Fruit fly (Drosophila melanogaster) S2 (cell line): Measurements from ENCODE around the gene Ugt35C1.

Experiments used
- CG8478 ChIP-seq: fragments of >200 bp; optimal IDR thresholded peaks from 2 replicates; lab custom pipeline; 2018
- CTCF ChIP-seq, 2 experiments: fragments of >200 bp; optimal IDR thresholded peaks; 2 replicates each; lab custom pipeline; 2018

The Ugt35C1 gene

DNA sequence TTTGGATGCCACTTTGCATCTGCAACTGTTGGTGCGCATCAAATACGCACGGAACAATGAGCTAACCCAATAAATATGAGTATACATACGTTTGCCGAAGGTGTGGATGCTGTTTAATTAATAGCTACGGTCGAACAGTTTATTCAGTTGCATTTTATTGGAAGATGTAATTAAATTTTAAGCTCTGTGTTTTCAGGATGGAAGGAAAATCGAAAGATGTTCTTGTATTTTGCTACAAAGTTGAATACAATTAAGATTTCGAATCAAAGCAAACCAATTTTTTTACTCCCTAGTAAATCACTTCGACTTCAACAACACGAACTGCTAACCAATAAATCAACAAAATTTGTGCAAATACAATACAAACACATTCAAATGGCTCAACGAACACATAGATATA is 8.7 kb upstream of the Ugt35C1 start, which contains the start of gene mAcon2:
Gene mAcon2, plus strand, starts transcription at position 301 of the 400 bp plus-strand sequence.
- TF ChIP-seq CG8478 (lab: Kevin White, UChicago) (no peak), CTCF (optimal IDR thresholded peaks at IDR 0.05; lab: Kevin White, UChicago) (no peak)

DNA sequence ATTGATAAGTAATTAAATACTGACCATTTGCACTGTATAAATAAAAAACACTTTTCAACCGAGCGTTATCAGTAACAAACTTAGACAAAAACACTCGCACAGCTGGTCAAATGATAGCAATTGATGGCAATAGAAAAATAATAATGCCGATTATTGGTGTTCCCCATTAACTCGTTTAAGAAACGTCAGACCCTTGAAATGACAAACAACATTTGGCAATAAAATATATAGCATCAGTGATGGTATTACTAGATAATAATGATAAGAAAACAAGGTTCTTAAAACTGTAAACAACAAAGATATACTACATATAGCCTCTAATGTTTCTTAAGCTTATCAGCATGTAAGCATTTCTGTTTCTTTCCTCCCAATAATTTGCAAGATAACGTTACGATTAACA is 1.7 kb downstream of the Ugt35C1 start:
- TF ChIP-seq CTCF (optimal IDR thresholded peaks at IDR 0.05; lab: Kevin White, UChicago): no peak
- no peak for TF ChIP-seq CG8478 (lab: Kevin White, UChicago)

DNA sequence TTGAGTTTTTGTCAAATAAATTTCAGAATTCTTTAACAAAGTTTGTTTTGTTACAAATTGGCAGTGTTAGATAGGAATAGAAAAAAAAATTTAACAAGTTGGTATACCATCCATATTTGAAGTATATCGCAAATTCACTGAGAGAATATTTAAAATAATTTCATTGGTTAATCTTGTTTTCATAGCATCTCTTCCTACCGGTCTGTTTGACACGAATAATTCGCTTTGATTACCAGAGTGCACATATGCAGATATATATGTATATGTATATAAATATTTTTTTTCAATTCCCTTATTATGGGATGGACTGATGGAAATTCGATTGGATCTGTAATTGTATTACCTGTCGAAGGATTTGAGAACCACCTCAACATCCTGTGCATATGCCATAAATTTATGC is 12.5 kb downstream of the Ugt35C1 start, which contains the start of gene SdhCL:
Gene SdhCL, minus strand, starts transcription at position 101 of the 400 bp plus-strand sequence.
- TF ChIP-seq CTCF (optimal IDR thresholded peaks at IDR 0.05; lab: Kevin White, UChicago): no peak
- TF ChIP-seq CG8478 (lab: Kevin White, UChicago): no peak

DNA sequence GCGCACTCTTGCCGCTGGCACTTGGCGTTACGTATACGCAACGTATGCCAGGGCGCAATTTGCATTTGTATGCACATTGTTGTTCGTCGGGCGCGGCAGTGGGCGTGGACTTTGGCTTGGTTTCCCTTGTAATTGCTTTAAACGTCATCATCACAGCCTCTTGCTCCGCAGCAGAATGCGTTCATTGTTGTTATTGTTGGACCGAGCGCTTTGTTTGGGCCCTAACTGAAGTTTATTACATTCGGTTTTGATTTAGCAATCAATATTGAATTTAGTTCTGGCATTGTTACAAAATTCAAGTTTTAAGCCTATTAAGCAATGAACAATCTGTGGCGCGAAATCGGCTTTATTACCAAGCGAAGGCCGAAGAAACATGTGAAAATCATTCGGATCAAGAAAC is 40.0 kb downstream of the Ugt35C1 start, which contains the start of gene CG43449:
Gene CG43449, plus strand, starts transcription at position 301 of the 400 bp plus-strand sequence.
- TF ChIP-seq CG8478 (lab: Kevin White, UChicago): no peak
- TF ChIP-seq CTCF (optimal IDR thresholded peaks at IDR 0.05; lab: Kevin White, UChicago): no peak

DNA sequence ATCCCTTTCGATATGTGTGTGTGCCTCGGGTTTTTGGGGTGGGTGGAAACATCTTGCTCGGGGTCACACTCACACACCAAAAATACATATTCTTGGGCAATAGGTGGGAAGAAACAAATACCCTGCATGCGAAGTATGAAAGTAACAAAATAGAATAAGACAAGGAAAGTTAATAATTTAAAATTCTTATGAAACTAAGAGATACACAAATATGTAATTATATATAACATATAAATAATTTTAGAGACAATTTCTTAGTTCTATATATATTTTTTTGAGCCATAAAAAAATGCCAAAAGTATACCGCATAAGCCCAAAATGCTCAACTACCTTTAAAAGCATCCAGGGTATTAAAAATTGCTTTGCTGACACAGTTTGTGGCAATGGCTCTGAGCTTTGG is 46.4 kb downstream of the Ugt35C1 start:
- TF ChIP-seq CTCF (optimal IDR thresholded peaks at IDR 0.05; lab: Kevin White, UChicago) (no peak), CG8478 (lab: Kevin White, UChicago) (no peak)
